Worm (Caenorhabditis elegans): ENCODE measurements around the gene ints-7.

ints-7 gene

DNA sequence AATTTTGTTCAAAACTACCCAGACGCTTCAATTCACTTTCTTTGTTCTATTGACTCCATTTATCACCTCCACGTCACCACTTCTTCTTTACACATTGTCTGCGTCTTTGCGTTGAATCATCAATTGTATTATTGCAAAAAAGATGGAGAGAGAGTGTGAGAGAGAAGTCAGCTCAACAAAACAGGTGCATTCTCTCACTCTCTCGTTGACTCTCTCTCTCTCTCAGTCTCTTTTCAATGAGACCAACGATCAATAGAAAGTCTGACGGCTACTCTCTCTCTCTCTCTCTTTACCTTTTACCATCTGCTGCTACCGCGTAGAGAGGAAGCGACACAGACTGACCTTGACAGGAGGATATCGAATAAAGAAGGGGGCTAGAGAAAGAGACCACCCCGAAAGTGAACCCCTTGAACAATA is 53.1 kb downstream of the ints-7 start:
- peak; percentile 95 for TF ChIP-seq lin-32 (GFP tag; optimal IDR thresholded peaks at IDR 0.05)
- peak; percentile 97 for TF ChIP-seq hlh-1 (tag; optimal IDR thresholded peaks at IDR 0.05)
- peak; percentile 97 for TF ChIP-seq unc-62 (GFP tag; optimal IDR thresholded peaks at IDR 0.05)
- TF ChIP-seq bed-3 (GFP tag; optimal IDR thresholded peaks at IDR 0.05), result peak; percentile 6
- TF ChIP-seq lin-13 (tag; optimal IDR thresholded peaks at IDR 0.05), result no peak
- peak; percentile 61 for TF ChIP-seq unc-120 (tag; optimal IDR thresholded peaks at IDR 0.05; ENCODE audit: poor library complexity, severe bottlenecking)
- TF ChIP-seq ztf-11 (tag; optimal IDR thresholded peaks at IDR 0.05), result peak; percentile 85
- peak; percentile 32 for TF ChIP-seq zip-8 (tag; optimal IDR thresholded peaks at IDR 0.05)
- TF ChIP-seq ceh-83 (GFP tag; optimal IDR thresholded peaks at IDR 0.05), result no peak
- TF ChIP-seq elt-1 (tag; optimal IDR thresholded peaks at IDR 0.05; ENCODE audit: borderline replicate concordance, insufficient read depth), result no peak
- TF ChIP-seq ham-2 (GFP tag; optimal IDR thresholded peaks at IDR 0.05), result peak; percentile 98
- TF ChIP-seq sem-2 (GFP tag; optimal IDR thresholded peaks at IDR 0.05), result no peak
- peak; percentile 36 for TF ChIP-seq mab-5 (tag; optimal IDR thresholded peaks at IDR 0.05)
- TF ChIP-seq unc-39 (tag; optimal IDR thresholded peaks at IDR 0.05), result no peak
- TF ChIP-seq nhr-12 (tag; optimal IDR thresholded peaks at IDR 0.05), result no peak
- TF ChIP-seq tbx-8 (GFP tag; optimal IDR thresholded peaks at IDR 0.05), result peak; percentile 44
- TF ChIP-seq nhr-76 (tag; optimal IDR thresholded peaks at IDR 0.05), result no peak
- TF ChIP-seq ceh-43 (GFP tag; optimal IDR thresholded peaks at IDR 0.05), result peak; percentile 13
- TF ChIP-seq blmp-1 (tag; optimal IDR thresholded peaks at IDR 0.05), result peak; percentile 55
- peak; percentile 60 for TF ChIP-seq mls-2 (tag; optimal IDR thresholded peaks at IDR 0.05)
- peak; percentile 94 for TF ChIP-seq cnd-1 (tag; optimal IDR thresholded peaks at IDR 0.05)
- peak; percentile 52 for TF ChIP-seq lsy-2 (tag; optimal IDR thresholded peaks at IDR 0.05)
- TF ChIP-seq sptf-1 (tag; optimal IDR thresholded peaks at IDR 0.05), result peak; percentile 73
- TF ChIP-seq elt-3 (tag; optimal IDR thresholded peaks at IDR 0.05), result no peak
- TF ChIP-seq mep-1 (tag; optimal IDR thresholded peaks at IDR 0.05), result peak; percentile 62
- TF ChIP-seq nhr-237 (tag; optimal IDR thresholded peaks at IDR 0.05), result peak; percentile 83
- no peak for TF ChIP-seq snpc-4 (tag; optimal IDR thresholded peaks at IDR 0.05)
- TF ChIP-seq drap-1 (GFP tag; optimal IDR thresholded peaks at IDR 0.05), result no peak
- no peak for TF ChIP-seq flh-1 (GFP tag; optimal IDR thresholded peaks at IDR 0.05)
- peak; percentile 89 for TF ChIP-seq nhr-2 (tag; optimal IDR thresholded peaks at IDR 0.05)
- TF ChIP-seq M03D4.4 (tag; optimal IDR thresholded peaks at IDR 0.05), result no peak
- TF ChIP-seq nhr-28 (tag; optimal IDR thresholded peaks at IDR 0.05), result peak; percentile 61
- TF ChIP-seq ces-1 (GFP tag; optimal IDR thresholded peaks at IDR 0.05), result peak; percentile 83
- TF ChIP-seq ceh-39 (tag; optimal IDR thresholded peaks at IDR 0.05), result peak; percentile 85
- TF ChIP-seq pha-4 (tag; optimal IDR thresholded peaks at IDR 0.05), result peak; percentile 31

DNA sequence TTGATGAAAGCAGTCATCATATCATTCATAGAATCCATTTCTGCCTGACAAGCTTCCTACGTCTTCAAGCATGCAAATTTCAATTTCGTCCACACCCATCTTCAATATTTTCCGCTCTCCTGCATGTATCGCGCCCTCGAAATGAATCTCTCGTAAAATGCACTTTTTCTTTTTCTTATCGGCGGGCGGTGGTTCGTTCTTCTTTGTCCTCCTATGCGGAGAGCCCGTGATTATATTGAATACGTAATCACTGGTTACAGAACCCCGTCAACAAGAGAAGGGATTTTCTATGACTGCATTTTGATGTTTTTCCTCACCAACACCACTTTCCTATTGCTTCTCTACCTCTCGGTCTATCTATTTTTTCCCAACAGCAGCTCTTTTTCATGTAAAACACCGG is 54.0 kb downstream of the ints-7 start:
- TF ChIP-seq sem-2 (GFP tag; optimal IDR thresholded peaks at IDR 0.05) (no peak), nhr-12 (tag; optimal IDR thresholded peaks at IDR 0.05) (no peak), ceh-83 (GFP tag; optimal IDR thresholded peaks at IDR 0.05) (no peak), elt-3 (tag; optimal IDR thresholded peaks at IDR 0.05) (no peak), ces-1 (GFP tag; optimal IDR thresholded peaks at IDR 0.05) (no peak), bed-3 (GFP tag; optimal IDR thresholded peaks at IDR 0.05) (no peak), nhr-28 (tag; optimal IDR thresholded peaks at IDR 0.05) (no peak), elt-1 (tag; optimal IDR thresholded peaks at IDR 0.05; ENCODE audit: borderline replicate concordance, insufficient read depth) (no peak), unc-39 (tag; optimal IDR thresholded peaks at IDR 0.05) (no peak), tbx-8 (GFP tag; optimal IDR thresholded peaks at IDR 0.05) (no peak), sptf-1 (tag; optimal IDR thresholded peaks at IDR 0.05) (peak; percentile 51), lin-13 (tag; optimal IDR thresholded peaks at IDR 0.05) (no peak), hlh-1 (tag; optimal IDR thresholded peaks at IDR 0.05) (peak; percentile 16), flh-1 (GFP tag; optimal IDR thresholded peaks at IDR 0.05) (no peak), unc-62 (GFP tag; optimal IDR thresholded peaks at IDR 0.05) (no peak), ztf-11 (tag; optimal IDR thresholded peaks at IDR 0.05) (no peak)

DNA sequence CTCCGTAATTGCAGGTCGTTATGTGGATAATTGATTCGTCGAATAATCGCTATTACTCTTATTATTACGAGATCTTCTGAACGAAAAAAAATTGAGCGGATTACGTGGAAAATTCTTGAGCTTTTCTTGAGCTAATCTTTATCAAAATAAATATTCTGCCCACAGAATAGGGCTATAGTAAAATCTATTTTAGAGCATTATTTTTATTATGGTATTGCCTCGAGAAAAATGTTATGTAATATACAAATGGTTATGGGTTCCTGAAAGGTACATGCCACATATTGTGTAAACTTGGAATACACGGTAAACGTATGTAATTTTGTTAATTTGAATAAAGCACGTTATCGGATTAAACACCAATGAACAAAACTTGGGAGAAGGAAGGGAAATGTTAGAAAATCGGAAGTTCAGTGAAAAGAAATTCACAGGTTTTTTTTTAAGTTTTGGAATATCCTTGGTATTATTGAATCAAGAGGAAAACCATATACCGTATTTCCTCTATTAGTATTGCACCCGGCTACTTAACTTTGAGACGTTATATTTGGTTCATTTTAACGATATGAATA is 54.6 kb downstream of the ints-7 start:
- TF ChIP-seq nhr-237 (tag; optimal IDR thresholded peaks at IDR 0.05), result peak; percentile 39
- no peak for TF ChIP-seq hlh-1 (tag; optimal IDR thresholded peaks at IDR 0.05)
- TF ChIP-seq mls-2 (tag; optimal IDR thresholded peaks at IDR 0.05), result peak; percentile 28
- no peak for TF ChIP-seq nhr-76 (tag; optimal IDR thresholded peaks at IDR 0.05)
- TF ChIP-seq bed-3 (GFP tag; optimal IDR thresholded peaks at IDR 0.05), result no peak
- no peak for TF ChIP-seq pha-4 (tag; optimal IDR thresholded peaks at IDR 0.05)
- no peak for TF ChIP-seq ztf-11 (tag; optimal IDR thresholded peaks at IDR 0.05)
- TF ChIP-seq lsy-2 (tag; optimal IDR thresholded peaks at IDR 0.05), result peak; percentile 12
- TF ChIP-seq nhr-12 (tag; optimal IDR thresholded peaks at IDR 0.05), result no peak
- no peak for TF ChIP-seq cnd-1 (tag; optimal IDR thresholded peaks at IDR 0.05)
- TF ChIP-seq unc-62 (GFP tag; optimal IDR thresholded peaks at IDR 0.05), result no peak
- no peak for TF ChIP-seq elt-1 (tag; optimal IDR thresholded peaks at IDR 0.05; ENCODE audit: borderline replicate concordance, insufficient read depth)
- TF ChIP-seq sem-2 (GFP tag; optimal IDR thresholded peaks at IDR 0.05), result no peak
- no peak for TF ChIP-seq unc-39 (tag; optimal IDR thresholded peaks at IDR 0.05)
- TF ChIP-seq nhr-28 (tag; optimal IDR thresholded peaks at IDR 0.05), result no peak
- no peak for TF ChIP-seq ceh-39 (tag; optimal IDR thresholded peaks at IDR 0.05)
- TF ChIP-seq ceh-43 (GFP tag; optimal IDR thresholded peaks at IDR 0.05), result peak; percentile 26
- TF ChIP-seq zip-8 (tag; optimal IDR thresholded peaks at IDR 0.05), result no peak
- no peak for TF ChIP-seq blmp-1 (tag; optimal IDR thresholded peaks at IDR 0.05)
- no peak for TF ChIP-seq mab-5 (tag; optimal IDR thresholded peaks at IDR 0.05)
- no peak for TF ChIP-seq sptf-1 (tag; optimal IDR thresholded peaks at IDR 0.05)
- peak; percentile 83 for TF ChIP-seq ces-1 (GFP tag; optimal IDR thresholded peaks at IDR 0.05)
- TF ChIP-seq lin-32 (GFP tag; optimal IDR thresholded peaks at IDR 0.05), result no peak
- TF ChIP-seq ceh-83 (GFP tag; optimal IDR thresholded peaks at IDR 0.05), result no peak
- no peak for TF ChIP-seq nhr-2 (tag; optimal IDR thresholded peaks at IDR 0.05)
- no peak for TF ChIP-seq unc-120 (tag; optimal IDR thresholded peaks at IDR 0.05; ENCODE audit: poor library complexity, severe bottlenecking)
- no peak for TF ChIP-seq lin-13 (tag; optimal IDR thresholded peaks at IDR 0.05)
- TF ChIP-seq M03D4.4 (tag; optimal IDR thresholded peaks at IDR 0.05), result no peak
- no peak for TF ChIP-seq ham-2 (GFP tag; optimal IDR thresholded peaks at IDR 0.05)
- no peak for TF ChIP-seq flh-1 (GFP tag; optimal IDR thresholded peaks at IDR 0.05)
